Fruit fly (Drosophila melanogaster): ENCODE measurements around the gene CenG1A.

Gene CenG1A

DNA sequence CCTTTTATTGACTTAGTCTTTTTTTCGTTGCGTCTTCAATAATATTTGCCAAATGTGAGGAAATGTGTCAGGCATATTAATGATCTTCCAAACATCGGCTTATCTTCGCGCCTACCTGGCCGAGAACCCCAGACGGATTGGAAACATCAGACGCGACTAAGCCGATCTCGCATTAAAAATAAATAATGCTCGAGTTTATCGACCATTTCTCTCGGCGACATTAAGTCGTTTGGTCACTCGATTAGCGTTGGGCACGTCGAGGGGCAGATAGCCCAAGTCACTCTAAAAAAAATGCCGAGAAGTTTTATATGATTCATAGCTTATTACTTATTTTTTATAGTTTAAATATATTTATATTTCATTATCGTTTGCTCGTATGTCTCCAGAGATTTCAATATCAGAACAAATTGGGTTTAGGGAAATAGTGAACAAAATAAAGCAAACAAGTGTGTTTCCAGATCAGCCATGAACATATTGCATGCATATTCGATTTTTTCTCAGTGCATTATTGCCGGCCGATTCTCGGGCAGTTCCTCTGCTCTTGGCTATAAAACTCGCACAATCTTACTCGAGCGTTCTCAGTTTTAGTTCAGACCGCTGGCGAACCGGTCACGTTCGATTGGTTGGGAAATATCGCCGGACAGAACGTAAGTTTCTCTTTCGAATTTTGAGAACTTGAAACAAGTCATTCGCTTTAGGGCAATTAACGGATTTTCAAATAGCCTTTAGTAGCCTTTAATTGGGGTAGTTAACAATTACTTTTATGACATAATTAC lies 69.9 kb downstream of the CenG1A start, which contains the start of gene Ance (continued):
- TF ChIP-seq Scr (GFP tag; IDR thresholded peaks at IDR 0.05; ENCODE audit: partially characterized antibody) = 0 out of 2 replicates have a peak, but pooled peaks have one; percentile 7
- TF ChIP-seq Hr51 (GFP tag; optimal IDR thresholded peaks at IDR 0.05) = no peak
- TF ChIP-seq ac (GFP tag; optimal IDR thresholded peaks at IDR 0.05) = no peak
- no peak for TF ChIP-seq kah (GFP tag; optimal IDR thresholded peaks at IDR 0.05)
- no peak for TF ChIP-seq slou (GFP tag; optimal IDR thresholded peaks at IDR 0.05)
- TF ChIP-seq yki (optimal IDR thresholded peaks at IDR 0.05) = no peak
- TF ChIP-seq Sry-β (GFP tag; optimal IDR thresholded peaks at IDR 0.05) = no peak
- TF ChIP-seq CG10979 (tag; optimal IDR thresholded peaks at IDR 0.05) = peak; percentile 50
- TF ChIP-seq az2 (GFP tag; optimal IDR thresholded peaks at IDR 0.05) = no peak
- TF ChIP-seq CG11504 (tag; optimal IDR thresholded peaks at IDR 0.05) = no peak
- TF ChIP-seq Chrac-16 (GFP tag; optimal IDR thresholded peaks at IDR 0.05) = no peak
- TF ChIP-seq her (GFP tag; optimal IDR thresholded peaks at IDR 0.05) = peak; percentile 4
- no peak for TF ChIP-seq CG13123 (GFP tag; optimal IDR thresholded peaks at IDR 0.05)
- TF ChIP-seq sens (GFP tag) = peak; percentile 39
- TF ChIP-seq CG4328 (GFP tag; optimal IDR thresholded peaks at IDR 0.05) = no peak
- TF ChIP-seq unpg (GFP tag; optimal IDR thresholded peaks at IDR 0.05) = peak; percentile 54
- no peak for TF ChIP-seq pfk (GFP tag; optimal IDR thresholded peaks at IDR 0.05)
- no peak for TF ChIP-seq D19B (GFP tag; optimal IDR thresholded peaks at IDR 0.05)
- peak; percentile 35 for TF ChIP-seq CG13424 (tag; optimal IDR thresholded peaks at IDR 0.05)
- TF ChIP-seq CG14965 (GFP tag; optimal IDR thresholded peaks at IDR 0.05; ENCODE audit: borderline replicate concordance) = no peak
- peak; percentile 2 for TF ChIP-seq CG17359 (tag; optimal IDR thresholded peaks at IDR 0.05)
- TF ChIP-seq hb (GFP tag; IDR thresholded peaks at IDR 0.05; ENCODE audit: partially characterized antibody) = no peak
- TF ChIP-seq HLH4C (GFP tag; IDR thresholded peaks at IDR 0.05; ENCODE audit: partially characterized antibody) = no peak
- TF ChIP-seq CG3995 (GFP tag; optimal IDR thresholded peaks at IDR 0.05) = peak; percentile 42
- TF ChIP-seq Bdp1 (GFP tag; optimal IDR thresholded peaks at IDR 0.05) = no peak
- no peak for TF ChIP-seq CG10366 (GFP tag; IDR thresholded peaks at IDR 0.05)
- TF ChIP-seq CG6791 (GFP tag; IDR thresholded peaks at IDR 0.05; ENCODE audit: partially characterized antibody) = no peak
- TF ChIP-seq CG1647 (GFP tag; optimal IDR thresholded peaks at IDR 0.05) = no peak
- TF ChIP-seq sd (tag; optimal IDR thresholded peaks at IDR 0.05) = no peak
- no peak for TF ChIP-seq CTCF (GFP tag; optimal IDR thresholded peaks at IDR 0.05)
- peak; percentile 38; the same call in 1 of the 2 replicates for TF ChIP-seq lmd (GFP tag; IDR thresholded peaks at IDR 0.05)
- peak; percentile 61; the same call in 2 of the 3 replicates for TF ChIP-seq CG11695 (GFP tag; IDR thresholded peaks at IDR 0.05)
- no peak for TF ChIP-seq pnt (GFP tag; optimal IDR thresholded peaks at IDR 0.05)
- no peak for TF ChIP-seq CG11696 (GFP tag; IDR thresholded peaks at IDR 0.05)
- TF ChIP-seq HLH54F (GFP tag; optimal IDR thresholded peaks at IDR 0.05) = no peak
- no peak for TF ChIP-seq ind (GFP tag; optimal IDR thresholded peaks at IDR 0.05)
- no peak for TF ChIP-seq CG33213 (GFP tag; optimal IDR thresholded peaks at IDR 0.05)
- peak; percentile 11 for TF ChIP-seq zfh2 (GFP tag; optimal IDR thresholded peaks at IDR 0.05)
- TF ChIP-seq en (GFP tag; optimal IDR thresholded peaks at IDR 0.05) = no peak
- no peak for TF ChIP-seq CG16779 (GFP tag; IDR thresholded peaks at IDR 0.05)
- TF ChIP-seq aop (GFP tag; IDR thresholded peaks at IDR 0.05) = no peak
- no peak for TF ChIP-seq danr (GFP tag; IDR thresholded peaks at IDR 0.05)
- TF ChIP-seq nau (GFP tag; optimal IDR thresholded peaks at IDR 0.05) = no peak
- peak; percentile 58 for TF ChIP-seq gem (tag; optimal IDR thresholded peaks at IDR 0.05)
- TF ChIP-seq Myb (GFP tag; optimal IDR thresholded peaks at IDR 0.05) = no peak
- no peak for TF ChIP-seq sc (optimal IDR thresholded peaks at IDR 0.05)
- no peak for TF ChIP-seq sc (GFP tag; optimal IDR thresholded peaks at IDR 0.05)
- no peak for TF ChIP-seq CG34376 (GFP tag; optimal IDR thresholded peaks at IDR 0.05)
- no peak for TF ChIP-seq CG17328 (GFP tag; IDR thresholded peaks at IDR 0.05)
- no peak for TF ChIP-seq Dp (GFP tag; optimal IDR thresholded peaks at IDR 0.05)
- peak; percentile 18; the same call in 1 of the 2 replicates for TF ChIP-seq CG13287 (GFP tag; IDR thresholded peaks at IDR 0.05; ENCODE audit: partially characterized antibody)

Measured in whole organism, embryonic.